Fruit fly (Drosophila melanogaster) Kc167 (cell line): ENCODE data around the gene RluA-2.

ENCODE experiments used
- Myc ChIP-seq: fragments of >200 bp; optimal IDR thresholded peaks from 2 replicates; lab custom pipeline; 2017; ENCODE audit warnings: missing external identifiers
- Sin3A ChIP-seq: fragments of >200 bp; optimal IDR thresholded peaks from 2 replicates; lab custom pipeline; 2018; ENCODE audit warnings: missing external identifiers
- h ChIP-seq: fragments of >200 bp; optimal IDR thresholded peaks from 3 replicates; lab custom pipeline; 2018; ENCODE audit warnings: missing external identifiers
- insv ChIP-seq: fragments of >200 bp; optimal IDR thresholded peaks from 3 replicates; lab custom pipeline; 2018; ENCODE audit warnings: missing external identifiers
- psq ChIP-seq: fragments of >200 bp; optimal IDR thresholded peaks from 2 replicates; lab custom pipeline; 2017; ENCODE audit warnings: missing external identifiers
- ttk ChIP-seq: sonication (Bioruptor generic); optimal IDR thresholded peaks from 2 replicates; lab custom pipeline; 2017; ENCODE audit warnings: missing external identifiers

DNA sequence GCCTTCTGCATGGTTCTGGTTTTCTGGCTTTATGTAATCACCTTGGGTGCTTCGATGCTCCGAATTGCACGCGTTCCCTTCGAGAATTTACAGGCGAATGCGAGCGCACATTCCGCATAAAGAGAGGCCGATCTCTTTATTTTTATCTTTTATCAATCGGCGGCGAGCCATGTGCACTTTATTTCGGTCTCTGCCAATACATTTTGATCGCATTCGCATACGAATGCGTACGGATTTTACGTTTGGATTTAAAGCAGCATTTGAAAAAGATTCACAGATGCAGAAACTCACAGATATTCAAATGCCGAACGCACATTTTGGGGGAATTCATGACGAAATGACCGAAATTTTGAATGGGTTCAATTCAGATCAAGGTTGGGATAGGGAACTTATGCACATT, 14.5 kb downstream of the RluA-2 start, which contains the start of gene CG13144:
- TF ChIP-seq ttk (lab: Kevin White, UChicago) (no peak), h (lab: Kevin White, UChicago) (no peak), Sin3A (lab: Kevin White, UChicago) (no peak), Myc (no peak), psq (lab: Kevin White, UChicago) (no peak), insv (no peak)
